Fruit fly (Drosophila melanogaster) whole organism, embryonic: ENCODE data around the gene Ret.

Source experiments
- Ada2b ChIP-seq: fragments of 200-800 bp; sonication (Bioruptor generic); IDR thresholded peaks from 2 replicates; pipeline ENCODE4 v1.3.6; 2022; ENCODE audit warnings: missing biosample characterization, missing genetic modification characterization
- Asciz ChIP-seq: fragments of 200-800 bp; sonication (Bioruptor generic); optimal IDR thresholded peaks from 2 replicates; lab custom pipeline; 2017; ENCODE audit warnings: missing biosample characterization, mild to moderate bottlenecking, missing genetic modification characterization, missing genetic modification reagents
- Bdp1 ChIP-seq: fragments of 200-800 bp; sonication (Bioruptor generic); optimal IDR thresholded peaks from 3 replicates; lab custom pipeline; 2016; ENCODE audit warnings: missing biosample characterization, missing genetic modification characterization
- BtbVII ChIP-seq: fragments of 200-800 bp; sonication (Bioruptor generic); optimal IDR thresholded peaks from 3 replicates; lab custom pipeline; 2017; ENCODE audit warnings: missing biosample characterization, mild to moderate bottlenecking, missing genetic modification characterization
- Bteb2 ChIP-seq: fragments of 200-800 bp; sonication (Bioruptor generic); optimal IDR thresholded peaks from 2 replicates; lab custom pipeline; 2016; ENCODE audit warnings: missing biosample characterization, missing genetic modification characterization
- CG10147 ChIP-seq: fragments of 200-800 bp; sonication (Bioruptor generic); optimal IDR thresholded peaks from 2 replicates; lab custom pipeline; 2019; ENCODE audit warnings: missing biosample characterization, mild to moderate bottlenecking, missing genetic modification characterization, moderate library complexity
- CG11093 ChIP-seq: fragments of 200-800 bp; sonication (Bioruptor generic); IDR thresholded peaks from 3 replicates; pipeline ENCODE4 v1.3.6; 2022; ENCODE audit warnings: missing biosample characterization, missing genetic modification characterization
- CG11695 ChIP-seq: fragments of 200-800 bp; sonication (Bioruptor generic); IDR thresholded peaks from 3 replicates; pipeline ENCODE4 v1.3.6; 2022; ENCODE audit warnings: missing biosample characterization, missing genetic modification characterization
- CG11723 ChIP-seq: fragments of 200-800 bp; sonication (Bioruptor generic); optimal IDR thresholded peaks from 2 replicates; lab custom pipeline; 2017; ENCODE audit warnings: missing biosample characterization, mild to moderate bottlenecking, missing genetic modification characterization
- CG13775 ChIP-seq: fragments of 200-800 bp; sonication (Bioruptor generic); optimal IDR thresholded peaks from 3 replicates; lab custom pipeline; 2017; ENCODE audit warnings: missing biosample characterization, mild to moderate bottlenecking, missing genetic modification characterization
- CG14667 ChIP-seq: fragments of 200-800 bp; sonication (Bioruptor generic); IDR thresholded peaks from 2 replicates; pipeline ENCODE4 v1.3.6; 2022; ENCODE audit warnings: missing biosample characterization, missing genetic modification characterization
- CG14860 ChIP-seq: fragments of 200-800 bp; sonication (Bioruptor generic); IDR thresholded peaks from 3 replicates; pipeline ENCODE4 v1.3.6; 2022; ENCODE audit warnings: missing biosample characterization, missing genetic modification characterization; ENCODE audit not compliant: partially characterized antibody
- CG15011 ChIP-seq: fragments of 200-800 bp; sonication (Bioruptor generic); optimal IDR thresholded peaks from 3 replicates; lab custom pipeline; 2018; ENCODE audit warnings: missing biosample characterization, mild to moderate bottlenecking, missing genetic modification characterization
- CG1603 ChIP-seq: fragments of 200-800 bp; sonication (Bioruptor generic); optimal IDR thresholded peaks from 2 replicates; lab custom pipeline; 2019; ENCODE audit warnings: missing biosample characterization, mild to moderate bottlenecking, missing genetic modification characterization, moderate library complexity
- CG16863 ChIP-seq: fragments of 200-800 bp; sonication (Bioruptor generic); optimal IDR thresholded peaks from 3 replicates; lab custom pipeline; 2016; ENCODE audit warnings: missing biosample characterization, missing genetic modification characterization
- CG17612 ChIP-seq: fragments of 200-800 bp; sonication (Bioruptor generic); IDR thresholded peaks from 2 replicates; pipeline ENCODE4 v1.3.6; 2022; ENCODE audit warnings: missing biosample characterization, missing genetic modification characterization
- CG32772 ChIP-seq: fragments of 200-800 bp; sonication (Bioruptor generic); IDR thresholded peaks from 2 replicates; pipeline ENCODE4 v1.3.6; 2022; ENCODE audit warnings: missing biosample characterization, missing genetic modification characterization
- CG3281 ChIP-seq: fragments of 200-800 bp; sonication (Bioruptor generic); optimal IDR thresholded peaks from 3 replicates; lab custom pipeline; 2017; ENCODE audit warnings: missing biosample characterization, mild to moderate bottlenecking, missing genetic modification characterization
- CG5180 ChIP-seq: fragments of 200-800 bp; sonication (Bioruptor generic); optimal IDR thresholded peaks from 3 replicates; lab custom pipeline; 2017; ENCODE audit warnings: missing biosample characterization, missing genetic modification characterization, mild to moderate bottlenecking, moderate library complexity, missing genetic modification reagents
- CG5953 ChIP-seq: fragments of 200-800 bp; sonication (Bioruptor generic); IDR thresholded peaks from 2 replicates; pipeline ENCODE4 v1.3.6; 2022; ENCODE audit warnings: missing biosample characterization, missing genetic modification characterization
- CG6689 ChIP-seq: fragments of 200-800 bp; sonication (Bioruptor generic); IDR thresholded peaks from 2 replicates; pipeline ENCODE4 v1.3.6; 2022; ENCODE audit warnings: missing biosample characterization, missing genetic modification characterization
- CG6854 ChIP-seq: fragments of 200-800 bp; sonication (Bioruptor generic); optimal IDR thresholded peaks from 3 replicates; lab custom pipeline; 2017; ENCODE audit warnings: missing biosample characterization, mild to moderate bottlenecking, missing genetic modification characterization
- CTCF ChIP-seq: fragments of 200-800 bp; sonication (Bioruptor generic); optimal IDR thresholded peaks from 2 replicates; lab custom pipeline; 2017; ENCODE audit warnings: missing biosample characterization, mild to moderate bottlenecking, missing genetic modification characterization, moderate library complexity
- Dek ChIP-seq: fragments of 200-800 bp; sonication (Bioruptor generic); optimal IDR thresholded peaks from 3 replicates; lab custom pipeline; 2019; ENCODE audit warnings: missing biosample characterization, mild to moderate bottlenecking, missing genetic modification characterization, moderate library complexity
- Dp ChIP-seq: fragments of 200-800 bp; sonication (Bioruptor generic); optimal IDR thresholded peaks from 2 replicates; lab custom pipeline; 2018; ENCODE audit warnings: missing biosample characterization, mild to moderate bottlenecking, missing genetic modification characterization, moderate library complexity
- Drgx ChIP-seq: fragments of 200-800 bp; sonication (Bioruptor generic); IDR thresholded peaks from 2 replicates; pipeline ENCODE4 v1.3.6; 2022; ENCODE audit warnings: missing biosample characterization, missing genetic modification characterization
- ERR ChIP-seq: fragments of 200-800 bp; sonication (Bioruptor generic); optimal IDR thresholded peaks from 2 replicates; lab custom pipeline; 2016; ENCODE audit warnings: missing biosample characterization, missing genetic modification characterization
- GATAe ChIP-seq: fragments of 200-800 bp; sonication (Bioruptor generic); conservative IDR thresholded peaks from 2 replicates; pipeline ENCODE4 v1.3.6; 2022; ENCODE audit warnings: missing biosample characterization, missing genetic modification characterization
- Hr3 ChIP-seq: fragments of 200-800 bp; sonication (Bioruptor generic); optimal IDR thresholded peaks from 3 replicates; lab custom pipeline; 2016; ENCODE audit warnings: missing biosample characterization, missing genetic modification characterization
- Meics ChIP-seq: fragments of 200-800 bp; sonication (Bioruptor generic); optimal IDR thresholded peaks from 2 replicates; lab custom pipeline; 2017; ENCODE audit warnings: missing biosample characterization, mild to moderate bottlenecking, missing genetic modification characterization
- Nf-YB ChIP-seq: fragments of 200-800 bp; sonication (Bioruptor generic); optimal IDR thresholded peaks from 3 replicates; lab custom pipeline; 2019; ENCODE audit warnings: missing biosample characterization, mild to moderate bottlenecking, missing genetic modification characterization, moderate library complexity
- Ravus ChIP-seq: fragments of 200-800 bp; sonication (Bioruptor generic); IDR thresholded peaks from 2 replicates; pipeline ENCODE4 v1.3.6; 2022; ENCODE audit warnings: missing biosample characterization, missing genetic modification characterization
- Side ChIP-seq: fragments of 200-800 bp; sonication (Bioruptor generic); optimal IDR thresholded peaks from 2 replicates; lab custom pipeline; 2016; ENCODE audit warnings: missing biosample characterization, missing genetic modification characterization
- Taf1 ChIP-seq: fragments of 200-800 bp; sonication (Bioruptor generic); IDR thresholded peaks from 2 replicates; pipeline ENCODE4 v1.3.6; 2022; ENCODE audit warnings: missing biosample characterization, missing genetic modification characterization
- Vsx1 ChIP-seq: fragments of 200-800 bp; sonication (Bioruptor generic); optimal IDR thresholded peaks from 2 replicates; lab custom pipeline; 2017; ENCODE audit warnings: missing biosample characterization, mild to moderate bottlenecking, missing genetic modification characterization, missing genetic modification reagents
- bowl ChIP-seq: fragments of 200-800 bp; sonication (Bioruptor generic); IDR thresholded peaks from 2 replicates; pipeline ENCODE4 v1.3.6; 2022; ENCODE audit warnings: missing biosample characterization, missing genetic modification characterization
- btn ChIP-seq: fragments of 200-800 bp; sonication (Bioruptor generic); optimal IDR thresholded peaks from 2 replicates; lab custom pipeline; 2016; ENCODE audit warnings: missing biosample characterization, missing genetic modification characterization
- cg ChIP-seq: fragments of 200-800 bp; sonication (Bioruptor generic); optimal IDR thresholded peaks from 3 replicates; lab custom pipeline; 2019; ENCODE audit warnings: missing biosample characterization, mild to moderate bottlenecking, missing genetic modification characterization, moderate library complexity
- chif ChIP-seq, 2 experiments: fragments of 200-800 bp; sonication (Bioruptor generic); optimal IDR thresholded peaks; 3 replicates each; lab custom pipeline; 2016; ENCODE audit warnings: missing biosample characterization in 2 of 2, missing genetic modification characterization in 2 of 2
- dati ChIP-seq: fragments of 200-800 bp; sonication (Bioruptor generic); IDR thresholded peaks from 2 replicates; pipeline ENCODE4 v1.3.6; 2022; ENCODE audit warnings: missing biosample characterization, missing genetic modification characterization
- ems ChIP-seq: fragments of 200-800 bp; sonication (Bioruptor generic); optimal IDR thresholded peaks from 3 replicates; lab custom pipeline; 2016; ENCODE audit warnings: missing biosample characterization, missing genetic modification characterization
- grau ChIP-seq: fragments of 200-800 bp; optimal IDR thresholded peaks from 3 replicates; lab custom pipeline; 2019; ENCODE audit warnings: missing biosample characterization, mild to moderate bottlenecking, missing genetic modification characterization, moderate library complexity
- gro ChIP-seq: fragments of 200-800 bp; sonication (Bioruptor generic); optimal IDR thresholded peaks from 2 replicates; lab custom pipeline; 2016; ENCODE audit warnings: missing biosample characterization, missing genetic modification characterization
- h ChIP-seq: fragments of >200 bp; optimal IDR thresholded peaks from 2 replicates; lab custom pipeline; 2017
- ind ChIP-seq: fragments of 200-800 bp; sonication (Bioruptor generic); optimal IDR thresholded peaks from 3 replicates; lab custom pipeline; 2016; ENCODE audit warnings: missing biosample characterization, missing genetic modification characterization
- ro ChIP-seq: fragments of 200-800 bp; sonication (Bioruptor generic); IDR thresholded peaks from 2 replicates; pipeline ENCODE4 v1.3.6; 2022; ENCODE audit warnings: missing biosample characterization, missing genetic modification characterization
- sens ChIP-seq: fragments of 200-800 bp; sonication (Bioruptor generic); peaks from one replicate; lab custom pipeline; 2016; ENCODE audit warnings: missing biosample characterization, missing genetic modification characterization
- sna ChIP-seq: fragments of 200-800 bp; sonication (Bioruptor generic); IDR thresholded peaks from 2 replicates; pipeline ENCODE4 v1.3.6; 2022; ENCODE audit warnings: missing biosample characterization, missing genetic modification characterization; ENCODE audit not compliant: partially characterized antibody
- sob ChIP-seq: fragments of 200-800 bp; sonication (Bioruptor generic); IDR thresholded peaks from 2 replicates; pipeline ENCODE4 v1.3.6; 2022; ENCODE audit warnings: missing biosample characterization, missing genetic modification characterization
- stc ChIP-seq: fragments of 200-800 bp; sonication (Bioruptor generic); IDR thresholded peaks from 2 replicates; pipeline ENCODE4 v1.3.6; 2022; ENCODE audit warnings: missing biosample characterization, missing genetic modification characterization
- tll ChIP-seq, 2 experiments: fragments of 200-800 bp in 1 of 2; fragments of >200 bp in 1 of 2; sonication (Bioruptor generic) in 1 of 2; optimal IDR thresholded peaks; 2 replicates each; lab custom pipeline; 2017 to 2019; ENCODE audit warnings: missing biosample characterization in 2 of 2, missing genetic modification characterization in 2 of 2, mild to moderate bottlenecking in 1 of 2, moderate library complexity in 1 of 2
- tx ChIP-seq: fragments of 200-800 bp; sonication (Bioruptor generic); optimal IDR thresholded peaks from 2 replicates; lab custom pipeline; 2016; ENCODE audit warnings: missing biosample characterization, missing genetic modification characterization
- wdn ChIP-seq: fragments of 200-800 bp; sonication (Bioruptor generic); IDR thresholded peaks from 2 replicates; pipeline ENCODE4 v1.3.6; 2022; ENCODE audit warnings: missing biosample characterization, missing genetic modification characterization

Gene Ret

DNA sequence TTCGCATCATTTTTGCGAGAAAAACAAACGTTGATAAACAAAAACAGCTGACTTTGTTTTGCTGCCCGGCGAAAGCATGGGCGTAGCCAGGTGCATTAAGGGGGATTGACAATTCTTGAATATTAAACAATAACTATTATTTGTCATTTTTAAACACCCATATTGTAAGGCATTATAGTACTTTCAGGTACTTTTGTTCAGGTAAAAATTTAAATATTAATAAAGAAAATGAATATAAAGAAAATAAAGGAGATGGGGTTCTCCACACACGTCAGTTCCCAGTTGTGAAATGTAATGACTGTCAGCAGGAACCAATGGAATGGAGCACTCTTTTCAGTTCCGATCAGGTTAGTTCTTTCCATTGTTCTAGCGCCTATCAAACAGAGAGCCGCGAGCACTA lies 40.0 kb downstream of the Ret start, which contains the start of the genes Coq3 and Pld3 (continued):
- peak; percentile 96 for TF ChIP-seq sens (GFP tag; lab: Kevin White, UChicago)
- no peak for TF ChIP-seq Vsx1 (GFP tag; lab: Kevin White, UChicago)
- TF ChIP-seq CG32772 (GFP tag; lab: Robert Waterston, UW) = peak; percentile 73
- no peak for TF ChIP-seq cg (GFP tag; lab: Kevin White, UChicago)
- peak; percentile 74 for TF ChIP-seq Hr3 (GFP tag; lab: Kevin White, UChicago)
- TF ChIP-seq Asciz = peak; percentile 80
- peak; percentile 55 for TF ChIP-seq Bdp1 (GFP tag; lab: Kevin White, UChicago)
- peak; percentile 61; the same call in 1 of the 2 replicates for TF ChIP-seq CG5953 (GFP tag; lab: Robert Waterston, UW)
- no peak for TF ChIP-seq GATAe (GFP tag; lab: Robert Waterston, UW)
- TF ChIP-seq stc (GFP tag; lab: Robert Waterston, UW) = peak; percentile 69; the same call in 1 of the 2 replicates
- TF ChIP-seq sna (GFP tag; lab: Robert Waterston, UW) = no peak
- peak; percentile 76 for TF ChIP-seq CG10147 (GFP tag; lab: Kevin White, UChicago)
- no peak for TF ChIP-seq CG15011
- TF ChIP-seq CG3281 (GFP tag; lab: Kevin White, UChicago) = peak; percentile 84
- TF ChIP-seq gro (GFP tag; lab: Kevin White, UChicago) = peak; percentile 75
- TF ChIP-seq CTCF (GFP tag; lab: Kevin White, UChicago) = peak; percentile 21
- TF ChIP-seq ind (GFP tag; lab: Kevin White, UChicago) = peak; percentile 89
- peak; percentile 83 for TF ChIP-seq grau (tag; lab: Kevin White, UChicago)
- peak; percentile 58 for TF ChIP-seq Nf-YB (GFP tag; lab: Kevin White, UChicago)
- peak; percentile 73 for TF ChIP-seq Dek
- no peak for TF ChIP-seq bowl (GFP tag; lab: Robert Waterston, UW)
- peak; percentile 86 for TF ChIP-seq Meics
- peak; percentile 77 for TF ChIP-seq Bteb2 (GFP tag; lab: Kevin White, UChicago)
- peak; percentile 49 to 60 for TF ChIP-seq chif (GFP tag; optimal IDR thresholded peaks at IDR 0.05; lab: Kevin White, UChicago)
- TF ChIP-seq Ada2b (GFP tag; lab: Robert Waterston, UW) = peak; percentile 69
- peak; percentile 55 for TF ChIP-seq CG6854 (GFP tag; lab: Kevin White, UChicago)
- peak; percentile 50 for TF ChIP-seq wdn (GFP tag; lab: Robert Waterston, UW)
- TF ChIP-seq CG14860 (GFP tag; lab: Robert Waterston, UW) = no peak
- TF ChIP-seq CG11093 (GFP tag; lab: Robert Waterston, UW) = peak; percentile 68
- peak; percentile 55 for TF ChIP-seq Side (GFP tag; lab: Kevin White, UChicago)
- peak; percentile 62 for TF ChIP-seq tx (GFP tag; lab: Kevin White, UChicago)
- TF ChIP-seq Drgx = peak; percentile 93
- TF ChIP-seq Taf1 (GFP tag; lab: Robert Waterston, UW) = no peak
- TF ChIP-seq CG1603 (tag; lab: Kevin White, UChicago) = peak; percentile 75
- peak; percentile 80 for TF ChIP-seq CG13775
- TF ChIP-seq h (lab: Kevin White, UChicago) = no peak
- TF ChIP-seq Dp (GFP tag; lab: Kevin White, UChicago) = no peak
- TF ChIP-seq CG14667 (GFP tag; lab: Robert Waterston, UW) = peak; percentile 69
- TF ChIP-seq BtbVII (GFP tag; lab: Kevin White, UChicago) = peak; percentile 80
- TF ChIP-seq Ravus (GFP tag; lab: Robert Waterston, UW) = no peak; the same call in 1 of the 2 replicates
- TF ChIP-seq btn (GFP tag; lab: Kevin White, UChicago) = no peak
- peak; percentile 83 for TF ChIP-seq sob
- peak; percentile 70 for TF ChIP-seq CG11723
- TF ChIP-seq CG16863 (GFP tag; lab: Kevin White, UChicago) = peak; percentile 54
- peak; percentile 71 for TF ChIP-seq ems (GFP tag; lab: Kevin White, UChicago)
- peak; percentile 71 for TF ChIP-seq dati (GFP tag; lab: Robert Waterston, UW)
- no peak for TF ChIP-seq ro (GFP tag; lab: Robert Waterston, UW)
- peak; percentile 82 for TF ChIP-seq CG6689 (GFP tag; lab: Robert Waterston, UW)
- TF ChIP-seq CG17612 (GFP tag; lab: Robert Waterston, UW) = no peak
- TF ChIP-seq ERR (GFP tag; lab: Kevin White, UChicago) = peak; percentile 52
- no peak for TF ChIP-seq tll (GFP tag; optimal IDR thresholded peaks at IDR 0.05; lab: Kevin White, UChicago)
- peak; percentile 39 for TF ChIP-seq CG5180
- peak; percentile 85 for TF ChIP-seq CG11695 (GFP tag; lab: Robert Waterston, UW)
